Fruit fly (Drosophila melanogaster) whole organism, adult: ENCODE results near the gene CG18577.

Experiments used
- CG11617 ChIP-seq: fragments of 200-800 bp; sonication (Bioruptor generic); optimal IDR thresholded peaks from 2 replicates; lab custom pipeline; 2017; ENCODE audit warnings: mild to moderate bottlenecking, missing biosample characterization, missing genetic modification reagents, missing genetic modification characterization
- CG12768 ChIP-seq: fragments of 200-800 bp; sonication (Bioruptor generic); optimal IDR thresholded peaks from 2 replicates; lab custom pipeline; 2017; ENCODE audit warnings: missing biosample characterization, missing genetic modification characterization, mild to moderate bottlenecking, moderate library complexity, missing genetic modification reagents
- CG14711 ChIP-seq: fragments of 200-800 bp; sonication (Bioruptor generic); optimal IDR thresholded peaks from 2 replicates; lab custom pipeline; 2018; ENCODE audit warnings: missing biosample characterization, mild to moderate bottlenecking, missing genetic modification characterization, moderate library complexity
- CG1620 ChIP-seq: fragments of 200-800 bp; sonication (Bioruptor generic); optimal IDR thresholded peaks from 2 replicates; lab custom pipeline; 2016; ENCODE audit warnings: missing biosample characterization, missing genetic modification characterization
- CG33017 ChIP-seq: fragments of 200-800 bp; sonication (Bioruptor generic); optimal IDR thresholded peaks from 2 replicates; lab custom pipeline; 2018; ENCODE audit warnings: missing biosample characterization, mild to moderate bottlenecking, missing genetic modification characterization, moderate library complexity
- CG5204 ChIP-seq: fragments of 200-800 bp; sonication (Bioruptor generic); optimal IDR thresholded peaks from 2 replicates; lab custom pipeline; 2016; ENCODE audit warnings: missing biosample characterization, missing genetic modification characterization
- CG7045 ChIP-seq: fragments of 200-800 bp; sonication (Bioruptor generic); optimal IDR thresholded peaks from 2 replicates; lab custom pipeline; 2017; ENCODE audit warnings: missing biosample characterization, mild to moderate bottlenecking, missing genetic modification characterization
- CG7101 ChIP-seq: fragments of 200-800 bp; sonication (Bioruptor generic); optimal IDR thresholded peaks from 2 replicates; lab custom pipeline; 2018; ENCODE audit warnings: missing biosample characterization, mild to moderate bottlenecking, missing genetic modification characterization, moderate library complexity
- Clk ChIP-seq: fragments of 200-800 bp; sonication (Bioruptor generic); optimal IDR thresholded peaks from 2 replicates; lab custom pipeline; 2017; ENCODE audit warnings: missing biosample characterization, missing genetic modification characterization
- Crg-1 ChIP-seq: fragments of 200-800 bp; sonication (Bioruptor generic); optimal IDR thresholded peaks from 2 replicates; lab custom pipeline; 2016; ENCODE audit warnings: missing biosample characterization, missing genetic modification characterization
- Hr96 ChIP-seq: fragments of 200-800 bp; sonication (Bioruptor generic); optimal IDR thresholded peaks from 2 replicates; lab custom pipeline; 2016; ENCODE audit warnings: missing biosample characterization, missing genetic modification characterization
- Mnt ChIP-seq: fragments of 200-800 bp; sonication (Bioruptor generic); optimal IDR thresholded peaks from 2 replicates; lab custom pipeline; 2016; ENCODE audit warnings: missing biosample characterization, mild to moderate bottlenecking, missing genetic modification characterization
- bab1 ChIP-seq: fragments of 200-800 bp; sonication (Bioruptor generic); optimal IDR thresholded peaks from 3 replicates; lab custom pipeline; 2019; ENCODE audit warnings: missing biosample characterization, mild to moderate bottlenecking, missing genetic modification characterization, moderate library complexity
- cic ChIP-seq: fragments of 200-800 bp; sonication (Bioruptor generic); optimal IDR thresholded peaks from 2 replicates; lab custom pipeline; 2017; ENCODE audit warnings: missing biosample characterization, mild to moderate bottlenecking, missing genetic modification characterization, moderate library complexity
- cnc ChIP-seq, 2 experiments: fragments of >200 bp; optimal IDR thresholded peaks; 2 replicates each; lab custom pipeline; 2017
- kay ChIP-seq: fragments of 200-800 bp; sonication (Bioruptor generic); peaks from one replicate; lab custom pipeline; 2016; ENCODE audit warnings: missing biosample characterization, missing genetic modification characterization, borderline replicate concordance
- ovo ChIP-seq: fragments of 200-800 bp; sonication (Bioruptor generic); optimal IDR thresholded peaks from 2 replicates; lab custom pipeline; 2016; ENCODE audit warnings: missing biosample characterization, missing genetic modification characterization
- pad ChIP-seq: fragments of 200-800 bp; sonication (Bioruptor generic); optimal IDR thresholded peaks from 3 replicates; lab custom pipeline; 2017; ENCODE audit warnings: missing biosample characterization, missing genetic modification characterization, mild to moderate bottlenecking, moderate library complexity, missing genetic modification reagents
- tj ChIP-seq: fragments of 200-800 bp; sonication (Bioruptor generic); optimal IDR thresholded peaks from 3 replicates; lab custom pipeline; 2017; ENCODE audit warnings: missing biosample characterization, mild to moderate bottlenecking, missing genetic modification characterization, moderate library complexity
- toe ChIP-seq: fragments of 200-800 bp; sonication (Bioruptor generic); optimal IDR thresholded peaks from 2 replicates; lab custom pipeline; 2016; ENCODE audit warnings: missing biosample characterization, missing genetic modification characterization

CG18577 gene

dm6 chr3R:11211291-11212061 lies 15.6 kb downstream of the CG18577 start:
- peak; percentile 44 for TF ChIP-seq CG7045 (GFP tag; lab: Kevin White, UChicago)
- TF ChIP-seq Hr96, result peak; percentile 67
- TF ChIP-seq tj (GFP tag; lab: Kevin White, UChicago), result peak; percentile 75
- peak; percentile 62 for TF ChIP-seq CG14711
- TF ChIP-seq CG5204 (GFP tag; lab: Kevin White, UChicago), result no peak
- TF ChIP-seq Clk (GFP tag; lab: Kevin White, UChicago), result no peak
- peak; percentile 87 for TF ChIP-seq ovo (GFP tag; lab: Kevin White, UChicago)
- peak; percentile 68 for TF ChIP-seq CG12768 (GFP tag; lab: Kevin White, UChicago)
- TF ChIP-seq cnc (optimal IDR thresholded peaks at IDR 0.05; lab: Kevin White, UChicago), result no peak
- TF ChIP-seq cic, result peak; percentile 61
- TF ChIP-seq CG33017 (tag; lab: Kevin White, UChicago), result peak; percentile 49
- TF ChIP-seq Mnt (GFP tag; lab: Kevin White, UChicago), result peak; percentile 95
- peak; percentile 58 for TF ChIP-seq pad (GFP tag; lab: Kevin White, UChicago)
- peak; percentile 40 for TF ChIP-seq Crg-1
- TF ChIP-seq CG11617 (GFP tag; lab: Kevin White, UChicago), result peak; percentile 69
- TF ChIP-seq CG1620, result peak; percentile 61
- TF ChIP-seq bab1 (GFP tag; lab: Kevin White, UChicago), result peak; percentile 55
- no peak for TF ChIP-seq kay (GFP tag; lab: Kevin White, UChicago)
- peak; percentile 72 for TF ChIP-seq toe (GFP tag; lab: Kevin White, UChicago)
- TF ChIP-seq CG7101 (tag; lab: Kevin White, UChicago), result peak; percentile 68

dm6 chr3R:11214449-11214950 lies 18.6 kb downstream of the CG18577 start, which contains the start of gene ZnT86D:
TSS of gene ZnT86D (minus strand) at chr3R:11214539.
- peak; percentile 86 for TF ChIP-seq CG33017 (tag; lab: Kevin White, UChicago)
- TF ChIP-seq CG7045 (GFP tag; lab: Kevin White, UChicago), result peak; percentile 72
- peak; percentile 54 for TF ChIP-seq tj (GFP tag; lab: Kevin White, UChicago)
- no peak for TF ChIP-seq cnc (optimal IDR thresholded peaks at IDR 0.05; lab: Kevin White, UChicago)
- TF ChIP-seq Clk (GFP tag; lab: Kevin White, UChicago), result peak; percentile 47
- peak; percentile 86 for TF ChIP-seq CG7101 (tag; lab: Kevin White, UChicago)
- TF ChIP-seq kay (GFP tag; lab: Kevin White, UChicago), result no peak
- TF ChIP-seq CG1620, result peak; percentile 68
- TF ChIP-seq Hr96, result peak; percentile 74
- peak; percentile 68 for TF ChIP-seq cic
- peak; percentile 27 for TF ChIP-seq ovo (GFP tag; lab: Kevin White, UChicago)
- peak; percentile 83 for TF ChIP-seq Mnt (GFP tag; lab: Kevin White, UChicago)
- peak; percentile 82 for TF ChIP-seq CG11617 (GFP tag; lab: Kevin White, UChicago)
- TF ChIP-seq CG14711, result peak; percentile 75
- peak; percentile 70 for TF ChIP-seq pad (GFP tag; lab: Kevin White, UChicago)
- TF ChIP-seq CG12768 (GFP tag; lab: Kevin White, UChicago), result peak; percentile 78
- TF ChIP-seq CG5204 (GFP tag; lab: Kevin White, UChicago), result peak; percentile 80
- peak; percentile 70 for TF ChIP-seq toe (GFP tag; lab: Kevin White, UChicago)
- peak; percentile 34 for TF ChIP-seq Crg-1
- TF ChIP-seq bab1 (GFP tag; lab: Kevin White, UChicago), result peak; percentile 75

dm6 chr3R:11216156-11216630 lies 20.3 kb downstream of the CG18577 start, which contains the start of the genes RpS25 and CG4820:
TSS of gene RpS25 (minus strand) at chr3R:11216287.
TSS of gene CG4820 (plus strand) at chr3R:11216535.
- peak; percentile 82 for TF ChIP-seq tj (GFP tag; lab: Kevin White, UChicago)
- TF ChIP-seq cnc (optimal IDR thresholded peaks at IDR 0.05; lab: Kevin White, UChicago), result no peak
- TF ChIP-seq bab1 (GFP tag; lab: Kevin White, UChicago), result peak; percentile 97
- peak; percentile 81 for TF ChIP-seq cic
- peak; percentile 97 for TF ChIP-seq CG14711
- no peak for TF ChIP-seq CG5204 (GFP tag; lab: Kevin White, UChicago)
- TF ChIP-seq Mnt (GFP tag; lab: Kevin White, UChicago), result peak; percentile 93
- TF ChIP-seq CG7045 (GFP tag; lab: Kevin White, UChicago), result peak; percentile 90
- TF ChIP-seq CG7101 (tag; lab: Kevin White, UChicago), result peak; percentile 94
- peak; percentile 87 for TF ChIP-seq toe (GFP tag; lab: Kevin White, UChicago)
- TF ChIP-seq kay (GFP tag; lab: Kevin White, UChicago), result no peak
- TF ChIP-seq CG12768 (GFP tag; lab: Kevin White, UChicago), result peak; percentile 93
- peak; percentile 94 for TF ChIP-seq Hr96
- TF ChIP-seq pad (GFP tag; lab: Kevin White, UChicago), result peak; percentile 83
- peak; percentile 96 for TF ChIP-seq CG1620
- TF ChIP-seq CG33017 (tag; lab: Kevin White, UChicago), result peak; percentile 88
- TF ChIP-seq Clk (GFP tag; lab: Kevin White, UChicago), result peak; percentile 88
- peak; percentile 96 for TF ChIP-seq Crg-1
- peak; percentile 91 for TF ChIP-seq ovo (GFP tag; lab: Kevin White, UChicago)
- peak; percentile 96 for TF ChIP-seq CG11617 (GFP tag; lab: Kevin White, UChicago)

- TF ChIP-seq Mnt (GFP tag; lab: Kevin White, UChicago), result peak; percentile 13
- peak; percentile 6 for TF ChIP-seq CG11617 (GFP tag; lab: Kevin White, UChicago)
- TF ChIP-seq CG7101 (tag; lab: Kevin White, UChicago), result no peak
Measured at dm6 chr3R:11219883-11220282, 24.0 kb downstream of the CG18577 start, which contains the start of gene CG6689. TSS of gene CG6689 (minus strand) at chr3R:11220064.
